Fruit fly (Drosophila melanogaster): ENCODE measurements around the gene CG33223.

DNA sequence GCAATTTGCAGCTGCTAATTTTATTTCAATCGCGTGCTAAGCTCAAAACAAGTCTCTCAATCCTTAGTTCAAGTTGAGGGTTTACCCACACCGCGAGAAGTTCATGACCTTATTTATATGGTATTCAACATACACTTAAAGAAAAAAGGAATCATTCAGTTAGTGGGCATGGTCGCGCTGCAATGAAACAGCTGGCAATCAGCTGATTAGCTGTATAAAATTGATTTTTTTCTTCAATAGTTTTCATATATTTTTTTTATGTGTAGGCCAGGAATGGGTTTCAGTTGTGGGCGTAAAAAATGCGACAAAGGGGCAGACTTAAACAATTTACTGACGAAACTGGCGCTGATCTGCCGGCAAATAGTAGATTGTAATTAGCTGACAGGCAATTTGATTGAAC is 15.5 kb upstream of the CG33223 start:
- no peak for TF ChIP-seq CTCF (optimal IDR thresholded peaks at IDR 0.05)
- TF ChIP-seq CG8478 (optimal IDR thresholded peaks at IDR 0.05): no peak

Measured in S2 (cell line).